Fruit fly (Drosophila melanogaster) whole organism, prepupa: ENCODE measurements around the gene Usp16-45.

Source experiments
- Blimp-1 ChIP-seq: fragments of 200-800 bp; sonication (Bioruptor generic); optimal IDR thresholded peaks from 3 replicates; lab custom pipeline; 2017; ENCODE audit warnings: missing biosample characterization, missing genetic modification characterization, mild to moderate bottlenecking, moderate library complexity, missing genetic modification reagents
- CG10631 ChIP-seq: fragments of 200-800 bp; sonication (Bioruptor generic); optimal IDR thresholded peaks from 2 replicates; lab custom pipeline; 2016; ENCODE audit warnings: missing biosample characterization, missing genetic modification characterization
- CG11294 ChIP-seq: fragments of 200-800 bp; sonication (Bioruptor generic); IDR thresholded peaks from 2 replicates; pipeline ENCODE4 v1.3.6; 2022; ENCODE audit warnings: missing biosample characterization, missing genetic modification characterization
- CG11762 ChIP-seq: fragments of 200-800 bp; sonication (Bioruptor generic); optimal IDR thresholded peaks from 3 replicates; lab custom pipeline; 2016; ENCODE audit warnings: missing biosample characterization, missing genetic modification characterization; ENCODE audit not compliant: insufficient read depth
- CG11902 ChIP-seq: fragments of 200-800 bp; sonication (Bioruptor generic); optimal IDR thresholded peaks from 3 replicates; lab custom pipeline; 2016; ENCODE audit warnings: missing biosample characterization, missing genetic modification characterization
- CG16779 ChIP-seq: fragments of 200-800 bp; sonication (Bioruptor generic); optimal IDR thresholded peaks from 3 replicates; lab custom pipeline; 2017; ENCODE audit warnings: missing biosample characterization, mild to moderate bottlenecking, missing genetic modification characterization
- CG3032 ChIP-seq: fragments of 200-800 bp; optimal IDR thresholded peaks from 2 replicates; lab custom pipeline; 2019; ENCODE audit warnings: missing biosample characterization, mild to moderate bottlenecking, missing genetic modification characterization, moderate library complexity
- CG31627 ChIP-seq: fragments of 200-800 bp; sonication (Bioruptor generic); optimal IDR thresholded peaks from 3 replicates; lab custom pipeline; 2016; ENCODE audit warnings: missing biosample characterization, missing genetic modification characterization
- CG3919 ChIP-seq: fragments of 200-800 bp; sonication (Bioruptor generic); optimal IDR thresholded peaks from 3 replicates; lab custom pipeline; 2016; ENCODE audit warnings: missing biosample characterization, missing genetic modification characterization
- CG6163 ChIP-seq: fragments of 200-800 bp; sonication (Bioruptor generic); IDR thresholded peaks from 3 replicates; pipeline ENCODE4 v1.3.6; 2022; ENCODE audit warnings: missing biosample characterization, missing genetic modification characterization
- CG6808 ChIP-seq: fragments of 200-800 bp; sonication (Bioruptor generic); optimal IDR thresholded peaks from 3 replicates; lab custom pipeline; 2017; ENCODE audit warnings: missing biosample characterization, missing genetic modification characterization, mild to moderate bottlenecking, moderate library complexity, missing genetic modification reagents
- CG7368 ChIP-seq: fragments of 200-800 bp; sonication (Bioruptor generic); optimal IDR thresholded peaks from 3 replicates; lab custom pipeline; 2016; ENCODE audit warnings: missing biosample characterization, missing genetic modification characterization
- CG8632 ChIP-seq: fragments of 200-800 bp; sonication (Bioruptor generic); optimal IDR thresholded peaks from 3 replicates; lab custom pipeline; 2016; ENCODE audit warnings: missing biosample characterization, missing genetic modification characterization
- CG9139 ChIP-seq: fragments of 200-800 bp; sonication (Bioruptor generic); optimal IDR thresholded peaks from 3 replicates; lab custom pipeline; 2017; ENCODE audit warnings: missing biosample characterization, mild to moderate bottlenecking, missing genetic modification characterization
- Eip75B ChIP-seq: fragments of 200-800 bp; sonication (Bioruptor generic); optimal IDR thresholded peaks from 3 replicates; lab custom pipeline; 2016; ENCODE audit warnings: missing biosample characterization, missing genetic modification characterization
- Eip78C ChIP-seq: fragments of 200-800 bp; sonication (Bioruptor generic); peaks from one replicate; lab custom pipeline; 2016; ENCODE audit warnings: missing biosample characterization, missing genetic modification characterization
- Ets21C ChIP-seq: fragments of 200-800 bp; sonication (Bioruptor generic); optimal IDR thresholded peaks from 3 replicates; lab custom pipeline; 2016; ENCODE audit warnings: missing biosample characterization, missing genetic modification characterization
- Ets96B ChIP-seq: fragments of 200-800 bp; optimal IDR thresholded peaks from 2 replicates; lab custom pipeline; 2019; ENCODE audit warnings: missing biosample characterization, mild to moderate bottlenecking, missing genetic modification characterization, moderate library complexity
- Gug ChIP-seq: fragments of 200-800 bp; sonication (Bioruptor generic); IDR thresholded peaks from 2 replicates; pipeline ENCODE4 v1.3.6; 2022; ENCODE audit warnings: missing biosample characterization, missing genetic modification characterization
- Hr38 ChIP-seq: sonication (Bioruptor generic); optimal IDR thresholded peaks from 2 replicates; lab custom pipeline; 2016; ENCODE audit warnings: missing biosample characterization, missing genetic modification characterization
- Hr39 ChIP-seq: fragments of 200-800 bp; sonication (Bioruptor generic); optimal IDR thresholded peaks from 2 replicates; lab custom pipeline; 2016; ENCODE audit warnings: missing biosample characterization, missing genetic modification characterization
- Lpt ChIP-seq: fragments of 200-800 bp; sonication (Bioruptor generic); optimal IDR thresholded peaks from 3 replicates; lab custom pipeline; 2016; ENCODE audit warnings: missing biosample characterization, missing genetic modification characterization
- Met ChIP-seq: fragments of 200-800 bp; sonication (Bioruptor generic); optimal IDR thresholded peaks from 3 replicates; lab custom pipeline; 2016; ENCODE audit warnings: missing biosample characterization, missing genetic modification characterization
- Smox ChIP-seq: fragments of 200-800 bp; sonication (Bioruptor generic); optimal IDR thresholded peaks from 3 replicates; lab custom pipeline; 2016; ENCODE audit warnings: missing biosample characterization, missing genetic modification characterization
- Sox14 ChIP-seq: fragments of 200-800 bp; sonication (Bioruptor generic); optimal IDR thresholded peaks from 3 replicates; lab custom pipeline; 2016; ENCODE audit warnings: missing biosample characterization, missing genetic modification characterization
- achi ChIP-seq: fragments of 200-800 bp; sonication (Bioruptor generic); optimal IDR thresholded peaks from 3 replicates; lab custom pipeline; 2016; ENCODE audit warnings: missing biosample characterization, missing genetic modification characterization
- acj6 ChIP-seq: fragments of 200-800 bp; sonication (Bioruptor generic); optimal IDR thresholded peaks from 3 replicates; lab custom pipeline; 2016; ENCODE audit warnings: missing biosample characterization, missing genetic modification characterization
- dsx ChIP-seq: fragments of 200-800 bp; optimal IDR thresholded peaks from 3 replicates; lab custom pipeline; 2019; ENCODE audit warnings: missing biosample characterization, mild to moderate bottlenecking, missing genetic modification characterization, moderate library complexity; ENCODE audit not compliant: poor library complexity, severe bottlenecking
- eg ChIP-seq: fragments of 200-800 bp; sonication (Bioruptor generic); IDR thresholded peaks from 3 replicates; pipeline ENCODE4 v1.3.6; 2022; ENCODE audit warnings: missing biosample characterization, missing genetic modification characterization
- esn ChIP-seq: fragments of 200-800 bp; sonication (Bioruptor generic); optimal IDR thresholded peaks from 2 replicates; lab custom pipeline; 2016; ENCODE audit warnings: missing biosample characterization, mild to moderate bottlenecking, missing genetic modification characterization, moderate library complexity
- fd59A ChIP-seq: fragments of 200-800 bp; sonication (Bioruptor generic); optimal IDR thresholded peaks from 2 replicates; lab custom pipeline; 2017; ENCODE audit warnings: missing biosample characterization, mild to moderate bottlenecking, missing genetic modification characterization, missing genetic modification reagents
- fd85E ChIP-seq: fragments of 200-800 bp; sonication (Bioruptor generic); optimal IDR thresholded peaks from 3 replicates; lab custom pipeline; 2016; ENCODE audit warnings: missing biosample characterization, missing genetic modification characterization
- fkh ChIP-seq: fragments of 200-800 bp; sonication (Bioruptor generic); optimal IDR thresholded peaks from 3 replicates; lab custom pipeline; 2017; ENCODE audit warnings: missing biosample characterization, mild to moderate bottlenecking, missing genetic modification characterization, moderate library complexity
- lz ChIP-seq: fragments of 200-800 bp; sonication (Bioruptor generic); optimal IDR thresholded peaks from 3 replicates; lab custom pipeline; 2016; ENCODE audit warnings: missing biosample characterization, missing genetic modification characterization
- salr ChIP-seq, 2 experiments: fragments of 200-800 bp; sonication (Bioruptor generic); optimal IDR thresholded peaks; 3 replicates each; lab custom pipeline; 2016 to 2018; ENCODE audit warnings: missing biosample characterization in 2 of 2, missing genetic modification characterization in 2 of 2, mild to moderate bottlenecking in 1 of 2
- ss ChIP-seq, 2 experiments: fragments of 200-800 bp; sonication (Bioruptor generic); optimal IDR thresholded peaks; 2 replicates in 1 of 2; 3 replicates in 1 of 2; lab custom pipeline; 2017 to 2018; ENCODE audit warnings: mild to moderate bottlenecking in 2 of 2, missing biosample characterization in 2 of 2, missing genetic modification characterization in 2 of 2, moderate library complexity in 1 of 2
- svp ChIP-seq: fragments of 200-800 bp; sonication (Bioruptor generic); peaks from one replicate; lab custom pipeline; 2016; ENCODE audit warnings: missing biosample characterization, missing genetic modification characterization
- vri ChIP-seq: fragments of 200-800 bp; sonication (Bioruptor generic); optimal IDR thresholded peaks from 3 replicates; lab custom pipeline; 2016; ENCODE audit warnings: missing biosample characterization, mild to moderate bottlenecking, missing genetic modification characterization

The Usp16-45 gene

DNA sequence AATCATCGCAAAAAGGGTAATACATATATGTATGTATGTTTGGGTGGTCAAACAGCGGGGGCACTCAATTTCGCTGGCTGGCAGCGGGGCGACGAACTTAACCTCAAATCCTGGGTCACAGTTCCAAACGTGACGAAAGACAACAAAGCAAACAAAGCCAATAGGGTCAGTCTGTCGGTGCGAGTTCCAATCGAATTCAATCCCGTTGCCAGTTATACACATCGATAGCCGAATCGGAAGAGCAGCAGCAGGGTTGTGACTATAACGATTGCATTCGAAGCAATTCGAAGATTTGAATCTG is 868 bp downstream of the Usp16-45 start:
- TF ChIP-seq CG3919 (GFP tag; lab: Kevin White, UChicago) (no peak), fkh (GFP tag; lab: Kevin White, UChicago) (peak; percentile 46), CG31627 (no peak), CG6808 (GFP tag; lab: Kevin White, UChicago) (no peak), CG8632 (GFP tag; lab: Kevin White, UChicago) (no peak), lz (GFP tag; lab: Kevin White, UChicago) (no peak), fd59A (GFP tag; lab: Kevin White, UChicago) (no peak), CG10631 (GFP tag; lab: Kevin White, UChicago) (no peak), CG16779 (tag; lab: Kevin White, UChicago) (no peak), CG9139 (GFP tag; lab: Kevin White, UChicago) (no peak), svp (GFP tag; lab: Kevin White, UChicago) (peak; percentile 92), achi (GFP tag; lab: Kevin White, UChicago) (no peak), Met (GFP tag; lab: Kevin White, UChicago) (no peak), Smox (GFP tag; lab: Kevin White, UChicago) (no peak), Sox14 (GFP tag; lab: Kevin White, UChicago) (peak; percentile 8)

DNA sequence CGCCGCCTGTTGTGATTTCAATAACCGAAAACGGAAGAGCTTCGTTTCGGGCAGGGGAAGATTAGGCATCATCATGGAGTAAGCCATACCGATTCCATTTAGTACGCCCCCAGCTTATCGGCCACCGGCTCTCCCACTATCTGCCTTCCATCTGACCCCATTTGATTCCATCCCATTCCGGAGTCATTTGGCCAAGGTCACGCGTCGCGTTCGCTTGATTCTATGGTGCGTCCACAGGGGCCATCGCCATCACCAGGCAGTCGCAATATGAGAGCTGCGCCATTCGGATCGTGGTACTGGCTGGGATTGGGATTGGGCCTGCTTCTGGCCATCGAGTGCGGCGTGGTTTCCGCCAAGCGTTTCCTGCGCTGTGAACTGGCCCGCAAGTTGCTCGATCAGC is 5.9 kb downstream of the Usp16-45 start, which contains the start of gene CG16756:
CG16756 (plus strand) TSS at position 257 of the 400 bp plus-strand sequence.
- TF ChIP-seq Smox (GFP tag; lab: Kevin White, UChicago) (no peak), svp (GFP tag; lab: Kevin White, UChicago) (peak; percentile 76), Eip78C (peak; percentile 4)

DNA sequence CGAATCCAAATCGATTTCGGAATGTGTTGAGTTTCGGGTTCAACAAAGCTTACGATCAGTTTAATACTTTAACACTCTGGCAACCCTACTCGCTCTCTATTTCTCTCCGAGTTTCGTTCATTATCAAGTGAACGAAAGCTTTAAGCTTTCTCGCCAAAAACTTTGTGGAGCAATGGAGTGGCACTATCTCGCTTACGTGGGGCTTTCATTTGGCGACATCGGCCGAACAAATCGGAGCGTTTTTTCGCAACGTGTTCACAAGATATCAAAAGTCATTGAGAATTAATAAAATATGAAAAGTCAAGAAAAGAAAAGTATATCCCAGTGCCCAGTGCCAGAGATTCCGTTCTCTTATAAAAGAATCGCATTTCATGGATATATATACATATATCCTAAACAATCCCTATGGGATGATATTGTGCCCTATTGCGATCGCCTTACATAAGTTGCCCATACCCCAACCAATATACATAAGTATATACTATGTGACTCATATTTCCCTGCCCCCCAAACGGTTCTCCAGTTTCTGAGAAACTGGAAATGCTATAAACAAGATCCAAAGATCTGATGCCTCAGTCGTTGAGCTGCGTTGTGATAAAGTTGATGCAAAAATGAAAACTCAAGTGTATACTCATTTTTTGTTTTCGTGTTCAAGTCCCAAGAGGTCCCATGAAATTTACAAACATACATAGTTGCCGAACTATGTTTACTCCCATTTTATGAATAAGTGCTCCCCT is 7.2 kb downstream of the Usp16-45 start:
- no peak for TF ChIP-seq CG10631 (GFP tag; lab: Kevin White, UChicago)
- TF ChIP-seq Hr38 (GFP tag; lab: Kevin White, UChicago): no peak
- TF ChIP-seq vri (GFP tag; lab: Kevin White, UChicago): peak; percentile 47
- TF ChIP-seq Eip78C: peak; percentile 75
- peak; percentile 53; the same call in 2 of the 3 replicates for TF ChIP-seq CG6163 (GFP tag; lab: Robert Waterston, UW)
- peak; percentile 52 for TF ChIP-seq dsx (GFP tag; lab: Kevin White, UChicago)
- TF ChIP-seq ss (GFP tag; optimal IDR thresholded peaks at IDR 0.05; lab: Kevin White, UChicago): peak in 1 of 2 experiments; percentile 45
- TF ChIP-seq svp (GFP tag; lab: Kevin White, UChicago): peak; percentile 9
- TF ChIP-seq eg (GFP tag; lab: Robert Waterston, UW): peak; percentile 5; the same call in 1 of the 3 replicates

DNA sequence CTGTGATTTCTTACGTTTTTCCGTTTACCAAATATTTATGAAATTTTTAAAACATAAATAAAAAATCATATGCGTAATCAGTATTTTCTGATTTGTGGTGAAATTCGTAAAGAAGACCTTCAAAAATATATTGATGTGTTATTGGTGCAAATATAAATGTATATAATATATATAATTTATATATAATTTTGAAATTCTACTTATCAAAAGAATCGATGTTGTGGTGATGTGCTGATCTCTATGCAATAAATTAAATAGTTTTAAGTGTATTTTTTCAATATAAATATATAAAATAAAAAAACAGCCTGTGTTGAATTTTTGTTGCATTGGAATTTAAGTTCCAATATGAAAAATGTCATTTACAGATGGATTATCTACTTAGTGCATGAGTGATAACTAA is 7.9 kb downstream of the Usp16-45 start, which contains the start of gene CG15784:
CG15784 (plus strand) TSS at position 301 of the 400 bp plus-strand sequence.
- no peak for TF ChIP-seq Eip75B (GFP tag; lab: Kevin White, UChicago)

DNA sequence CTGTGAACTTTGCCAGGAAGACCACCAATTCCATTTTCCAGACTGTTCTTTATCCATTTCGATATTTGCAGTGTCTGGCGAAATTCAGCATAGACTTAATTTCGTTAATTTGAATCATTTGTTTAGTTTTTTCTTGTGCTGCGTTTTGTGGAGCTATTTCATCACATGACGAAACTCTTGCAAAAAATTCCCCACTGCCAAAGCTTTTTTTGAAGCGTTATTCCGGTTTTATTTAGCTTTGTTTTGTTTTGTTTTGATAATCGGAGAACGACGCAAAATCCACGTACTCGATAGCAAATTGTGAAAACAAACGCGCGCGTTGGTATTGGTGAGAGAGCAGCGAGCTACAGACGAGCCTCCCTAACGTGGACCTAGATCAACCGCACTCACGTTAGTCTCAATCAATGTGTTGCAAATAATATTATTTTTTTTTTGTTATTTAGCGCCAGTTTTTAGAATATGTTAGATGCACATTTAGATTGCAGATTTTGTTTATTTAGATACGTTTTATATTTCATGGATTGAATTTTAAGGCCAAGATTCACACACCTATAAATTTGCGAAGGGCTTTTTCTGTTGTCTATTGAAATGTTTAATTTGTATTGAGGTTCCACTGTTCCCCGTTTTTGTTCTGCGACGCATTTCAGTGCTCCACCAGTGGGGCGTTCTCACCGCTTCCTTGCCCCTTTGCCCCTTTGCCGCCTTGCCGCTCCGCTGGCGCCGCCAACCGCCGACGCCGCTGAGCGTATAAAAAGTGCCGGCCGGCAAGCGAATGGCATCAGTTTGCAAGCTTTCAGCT is 8.6 kb downstream of the Usp16-45 start:
- peak; percentile 92 for TF ChIP-seq Hr39 (GFP tag; lab: Kevin White, UChicago)
- peak; percentile 74 for TF ChIP-seq CG11294
- peak; percentile 83 for TF ChIP-seq CG11762 (GFP tag; lab: Kevin White, UChicago)
- TF ChIP-seq esn (GFP tag; lab: Kevin White, UChicago): peak; percentile 94
- peak; percentile 91 for TF ChIP-seq CG6808 (GFP tag; lab: Kevin White, UChicago)
- peak; percentile 96 for TF ChIP-seq Sox14 (GFP tag; lab: Kevin White, UChicago)
- TF ChIP-seq Ets21C (GFP tag; lab: Kevin White, UChicago): peak; percentile 88
- TF ChIP-seq Ets96B: peak; percentile 79
- peak; percentile 75 for TF ChIP-seq Blimp-1
- TF ChIP-seq fd85E (GFP tag; lab: Kevin White, UChicago): peak; percentile 52
- peak; percentile 81 for TF ChIP-seq CG8632 (GFP tag; lab: Kevin White, UChicago)
- TF ChIP-seq svp (GFP tag; lab: Kevin White, UChicago): peak; percentile 95
- TF ChIP-seq CG3032 (tag; lab: Kevin White, UChicago): peak; percentile 80
- TF ChIP-seq acj6 (GFP tag; lab: Kevin White, UChicago): peak; percentile 91
- peak; percentile 84 for TF ChIP-seq CG7368 (GFP tag; lab: Kevin White, UChicago)
- TF ChIP-seq Lpt (GFP tag; lab: Kevin White, UChicago): peak; percentile 88
- TF ChIP-seq CG11902 (GFP tag; lab: Kevin White, UChicago): peak; percentile 91
- peak; percentile 92 for TF ChIP-seq CG31627
- peak; percentile 87 to 91 for TF ChIP-seq ss (GFP tag; optimal IDR thresholded peaks at IDR 0.05; lab: Kevin White, UChicago)
- TF ChIP-seq Met (GFP tag; lab: Kevin White, UChicago): peak; percentile 92
- peak; percentile 89 for TF ChIP-seq Eip75B (GFP tag; lab: Kevin White, UChicago)
- TF ChIP-seq Gug: peak; percentile 76
- peak; percentile 69 for TF ChIP-seq eg (GFP tag; lab: Robert Waterston, UW)
- TF ChIP-seq salr (GFP tag; optimal IDR thresholded peaks at IDR 0.05; lab: Kevin White, UChicago): peak; percentile 65 to 85
